Worm (Caenorhabditis elegans): Measurements from ENCODE around the gene sqst-1.
A peak's percentile ranks its signal among the peaks of the same experiment; 100 is the strongest.

The sqst-1 gene

DNA sequence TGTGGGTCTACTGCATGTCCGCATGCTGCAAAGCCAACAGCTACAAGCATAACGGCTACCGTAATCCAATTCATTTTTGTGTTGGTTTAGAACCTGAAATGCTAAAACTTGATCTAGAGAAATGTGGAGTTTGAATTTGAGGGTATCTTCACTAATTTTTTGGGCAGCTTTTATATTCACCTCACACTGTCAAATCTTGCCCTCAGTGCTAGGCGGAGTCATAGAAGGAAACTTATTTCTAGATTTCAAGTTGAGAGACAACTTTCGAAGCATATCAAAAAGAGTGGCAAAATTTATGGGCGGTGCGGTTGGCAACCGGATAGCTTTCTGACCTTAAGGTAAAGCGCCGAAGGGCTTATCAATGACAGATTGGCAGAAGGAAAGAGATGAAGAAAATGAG is 18.5 kb upstream of the sqst-1 start, which contains the start of gene lips-6:
TSS of gene lips-6 (minus strand) at position 101 of the 400 bp plus-strand sequence.
- TF ChIP-seq cey-2 (tag; optimal IDR thresholded peaks at IDR 0.05; ENCODE audit: borderline replicate concordance, insufficient read depth) (no peak), daf-12 (tag; optimal IDR thresholded peaks at IDR 0.05) (no peak), egl-27 (tag; optimal IDR thresholded peaks at IDR 0.05) (no peak), R02D3.7 (tag; optimal IDR thresholded peaks at IDR 0.05) (no peak), fkh-10 (GFP tag; optimal IDR thresholded peaks at IDR 0.05) (no peak)

DNA sequence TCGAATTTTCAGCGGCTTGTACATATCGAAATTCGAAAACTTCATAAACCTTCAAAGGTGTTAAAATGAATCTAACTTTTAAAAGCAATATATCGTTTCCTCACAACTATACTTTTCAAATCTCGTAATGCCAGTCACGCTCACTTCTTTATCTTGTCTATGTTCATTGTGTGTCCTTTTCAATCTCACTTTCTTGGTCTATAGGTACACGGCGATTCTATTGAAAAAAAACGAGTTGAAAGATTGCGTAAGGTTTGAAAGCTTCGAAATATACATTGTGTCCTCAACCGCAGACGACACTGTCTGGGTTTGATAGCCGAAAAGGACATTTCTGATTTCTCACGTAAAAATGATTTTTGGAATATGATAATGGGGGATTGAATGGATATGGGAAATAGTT is 15.2 kb upstream of the sqst-1 start:
- TF ChIP-seq rbr-2 (tag; optimal IDR thresholded peaks at IDR 0.05), result no peak
- TF ChIP-seq unc-62 (GFP tag; optimal IDR thresholded peaks at IDR 0.05 in 1 of 2), result peak in 1 of 2 experiments; percentile 84
- no peak for TF ChIP-seq unc-62 (tag; optimal IDR thresholded peaks at IDR 0.05)

DNA sequence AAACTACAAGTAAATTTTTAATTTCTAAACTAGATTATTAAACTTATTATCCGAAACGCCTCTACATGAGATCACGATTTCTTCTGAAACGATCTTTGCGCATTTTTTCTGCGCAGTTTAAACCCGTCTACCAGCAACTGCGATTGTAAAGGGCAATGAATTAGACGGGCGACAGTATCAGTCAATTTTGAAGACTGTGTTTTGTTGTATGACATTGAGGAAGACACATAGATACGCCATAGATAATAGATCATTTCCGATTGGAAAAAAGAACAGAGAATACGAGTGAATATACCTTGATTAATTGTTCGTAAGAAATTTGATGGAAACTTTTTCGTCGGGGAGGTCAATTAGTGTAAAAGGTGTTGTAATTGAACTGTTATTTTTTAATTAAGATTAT is 12.7 kb upstream of the sqst-1 start:
- TF ChIP-seq mxl-2 (GFP tag; conservative IDR thresholded peaks at IDR 0.05), result no peak
- TF ChIP-seq ceh-62 (tag; optimal IDR thresholded peaks at IDR 0.05), result no peak
- TF ChIP-seq T20F7.1 (GFP tag; optimal IDR thresholded peaks at IDR 0.05), result no peak
- TF ChIP-seq nhr-102 (tag; optimal IDR thresholded peaks at IDR 0.05), result no peak
- TF ChIP-seq nhr-28 (tag; optimal IDR thresholded peaks at IDR 0.05), result peak; percentile 57
- TF ChIP-seq F49E8.2 (tag; optimal IDR thresholded peaks at IDR 0.05; ENCODE audit: borderline replicate concordance), result no peak
- no peak for TF ChIP-seq daf-19 (GFP tag; conservative IDR thresholded peaks at IDR 0.05)
- TF ChIP-seq cey-2 (tag; optimal IDR thresholded peaks at IDR 0.05; ENCODE audit: borderline replicate concordance, insufficient read depth), result no peak
- TF ChIP-seq arid-1 (GFP tag; conservative IDR thresholded peaks at IDR 0.05), result no peak
- TF ChIP-seq mdl-1 (tag; optimal IDR thresholded peaks at IDR 0.05), result peak in 1 of 2 experiments; percentile 46
- peak; percentile 47 for TF ChIP-seq nhr-25 (tag; optimal IDR thresholded peaks at IDR 0.05; ENCODE audit: borderline replicate concordance, insufficient read depth)
- no peak for TF ChIP-seq skn-1 (tag; optimal IDR thresholded peaks at IDR 0.05)
- TF ChIP-seq duxl-1 (tag; optimal IDR thresholded peaks at IDR 0.05; ENCODE audit: poor library complexity), result no peak
- TF ChIP-seq nhr-11 (tag; optimal IDR thresholded peaks at IDR 0.05), result no peak
- TF ChIP-seq lir-3 (tag; optimal IDR thresholded peaks at IDR 0.05), result no peak
- TF ChIP-seq nhr-48 (tag; optimal IDR thresholded peaks at IDR 0.05), result peak; percentile 5
- no peak for TF ChIP-seq lin-29 (GFP tag; IDR thresholded peaks at IDR 0.05)
- no peak for TF ChIP-seq nhr-77 (tag; optimal IDR thresholded peaks at IDR 0.05)
- no peak for TF ChIP-seq ama-1 (optimal IDR thresholded peaks at IDR 0.05)

DNA sequence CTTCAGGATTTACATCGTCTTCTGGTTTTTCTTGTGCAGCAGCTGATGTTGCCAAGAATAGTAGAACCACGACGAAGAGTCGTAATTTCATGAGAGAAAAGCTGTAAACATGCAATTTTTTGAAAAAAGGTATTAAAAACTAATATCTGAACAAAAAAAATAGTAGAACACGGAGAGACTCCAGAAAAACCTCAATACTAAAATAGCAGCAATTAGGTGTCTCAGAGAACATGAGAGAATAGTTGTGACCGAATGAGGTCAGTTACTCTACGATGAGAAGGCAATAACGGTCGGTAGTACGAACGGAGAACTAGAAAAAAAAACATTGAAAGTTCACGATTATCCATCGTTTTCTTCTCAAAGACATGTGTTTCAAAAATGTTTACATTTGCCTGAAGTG is 5.0 kb upstream of the sqst-1 start, which contains the start of gene tgn-38:
TSS of gene tgn-38 (minus strand) at position 101 of the 400 bp plus-strand sequence.
- no peak for TF ChIP-seq set-16 (GFP tag; IDR thresholded peaks at IDR 0.05)
- no peak for TF ChIP-seq fkh-10 (GFP tag; optimal IDR thresholded peaks at IDR 0.05)
- TF ChIP-seq F44E2.7 (GFP tag; IDR thresholded peaks at IDR 0.05), result no peak
- TF ChIP-seq jun-1 (tag; optimal IDR thresholded peaks at IDR 0.05), result no peak
- TF ChIP-seq nhr-28 (tag; optimal IDR thresholded peaks at IDR 0.05), result no peak
- TF ChIP-seq lim-7 (GFP tag; IDR thresholded peaks at IDR 0.05), result no peak
- TF ChIP-seq dmd-8 (GFP tag; IDR thresholded peaks at IDR 0.05), result no peak
- TF ChIP-seq daf-8 (GFP tag; IDR thresholded peaks at IDR 0.05), result no peak
- TF ChIP-seq dpl-1 (GFP tag; optimal IDR thresholded peaks at IDR 0.05), result no peak
- no peak for TF ChIP-seq ceh-32 (tag; optimal IDR thresholded peaks at IDR 0.05; ENCODE audit: poor library complexity)
- no peak for TF ChIP-seq egl-27 (tag; optimal IDR thresholded peaks at IDR 0.05)
- TF ChIP-seq lin-13 (GFP tag; optimal IDR thresholded peaks at IDR 0.05), result no peak
- no peak for TF ChIP-seq ZK546.5 (tag; optimal IDR thresholded peaks at IDR 0.05)

Data from whole organism, L4 larva.